Fruit fly (Drosophila melanogaster) whole organism: ENCODE measurements around the gene LUBEL.

Source experiments
- CG8478 ChIP-seq: fragments of >200 bp; optimal IDR thresholded peaks from 2 replicates; lab custom pipeline; 2018; ENCODE audit warnings: inconsistent platforms
- Dll ChIP-seq: fragments of >200 bp; optimal IDR thresholded peaks from 2 replicates; lab custom pipeline; 2017
- EcR ChIP-seq, 2 experiments: fragments of >200 bp; optimal IDR thresholded peaks; 2 replicates each; lab custom pipeline; 2017; ENCODE audit warnings: missing biosample characterization in 2 of 2, missing genetic modification characterization in 2 of 2, missing genetic modification reagents in 2 of 2
- pan ChIP-seq: fragments of >200 bp; optimal IDR thresholded peaks from 2 replicates; lab custom pipeline; 2017
- psq ChIP-seq: fragments of >200 bp; optimal IDR thresholded peaks from 2 replicates; lab custom pipeline; 2017
- usp ChIP-seq: fragments of >200 bp; optimal IDR thresholded peaks from 2 replicates; lab custom pipeline; 2017; ENCODE audit warnings: missing biosample characterization, missing genetic modification characterization, mixed read lengths

Gene LUBEL

dm6 chr2L:6772655-6773054, at the start of gene LUBEL:
Gene LUBEL (minus strand): TSS chr2L:6772755.
- no peak for TF ChIP-seq EcR (GFP tag; optimal IDR thresholded peaks at IDR 0.05; lab: Kevin White, UChicago)
- TF ChIP-seq CG8478 (lab: Kevin White, UChicago), result no peak
- TF ChIP-seq psq (lab: Kevin White, UChicago), result no peak
- TF ChIP-seq Dll (lab: Kevin White, UChicago), result no peak
- TF ChIP-seq usp, result no peak
- TF ChIP-seq pan (lab: Kevin White, UChicago), result no peak

- TF ChIP-seq CG8478 (lab: Kevin White, UChicago) (no peak), pan (lab: Kevin White, UChicago) (no peak), usp (no peak), psq (lab: Kevin White, UChicago) (no peak), Dll (lab: Kevin White, UChicago) (no peak), EcR (GFP tag; optimal IDR thresholded peaks at IDR 0.05; lab: Kevin White, UChicago) (no peak)
These were observed 49.5 kb upstream of the LUBEL start for dm6 chr2L:6822044-6822443.

dm6 chr2L:6821631-6822030, 49.1 kb upstream of the LUBEL start, which contains the start of gene sens-2:
Gene sens-2 (plus strand): TSS chr2L:6821934.
- no peak for TF ChIP-seq pan (lab: Kevin White, UChicago)
- no peak for TF ChIP-seq psq (lab: Kevin White, UChicago)
- TF ChIP-seq Dll (lab: Kevin White, UChicago), result no peak
- TF ChIP-seq usp, result no peak
- TF ChIP-seq CG8478 (lab: Kevin White, UChicago), result no peak

- no peak for TF ChIP-seq Dll (lab: Kevin White, UChicago)
- TF ChIP-seq usp, result no peak
- TF ChIP-seq CG8478 (lab: Kevin White, UChicago), result no peak
- no peak for TF ChIP-seq psq (lab: Kevin White, UChicago)
- no peak for TF ChIP-seq pan (lab: Kevin White, UChicago)
- TF ChIP-seq EcR (GFP tag; optimal IDR thresholded peaks at IDR 0.05; lab: Kevin White, UChicago), result no peak
These were observed 46.9 kb upstream of the LUBEL start for dm6 chr2L:6819230-6820049.

- no peak for TF ChIP-seq pan (lab: Kevin White, UChicago)
- TF ChIP-seq usp, result no peak
- no peak for TF ChIP-seq CG8478 (lab: Kevin White, UChicago)
- TF ChIP-seq Dll (lab: Kevin White, UChicago), result no peak
- no peak for TF ChIP-seq psq (lab: Kevin White, UChicago)
- TF ChIP-seq EcR (GFP tag; optimal IDR thresholded peaks at IDR 0.05; lab: Kevin White, UChicago), result no peak
These were observed 45.8 kb upstream of the LUBEL start for dm6 chr2L:6818357-6818756.

dm6 chr2L:6817493-6817892, 44.9 kb upstream of the LUBEL start:
- TF ChIP-seq psq (lab: Kevin White, UChicago), result no peak
- TF ChIP-seq CG8478 (lab: Kevin White, UChicago), result no peak
- TF ChIP-seq Dll (lab: Kevin White, UChicago), result no peak
- no peak for TF ChIP-seq usp
- no peak for TF ChIP-seq EcR (GFP tag; optimal IDR thresholded peaks at IDR 0.05; lab: Kevin White, UChicago)

- TF ChIP-seq usp, result no peak
- no peak for TF ChIP-seq Dll (lab: Kevin White, UChicago)
- no peak for TF ChIP-seq psq (lab: Kevin White, UChicago)
- no peak for TF ChIP-seq pan (lab: Kevin White, UChicago)
- no peak for TF ChIP-seq CG8478 (lab: Kevin White, UChicago)
- no peak for TF ChIP-seq EcR (GFP tag; optimal IDR thresholded peaks at IDR 0.05; lab: Kevin White, UChicago)
These were observed 33.2 kb upstream of the LUBEL start, which contains the start of gene CG17375 for dm6 chr2L:6805783-6806182. Gene CG17375 (minus strand): TSS chr2L:6805792.

dm6 chr2L:6802740-6803139, 30.2 kb upstream of the LUBEL start, which contains the start of the genes CG17377 and Daao2:
Gene CG17377 (minus strand): TSS chr2L:6802840.
Gene Daao2 (plus strand): TSS chr2L:6803011.
- no peak for TF ChIP-seq EcR (GFP tag; optimal IDR thresholded peaks at IDR 0.05; lab: Kevin White, UChicago)
- TF ChIP-seq usp, result no peak
- no peak for TF ChIP-seq pan (lab: Kevin White, UChicago)

dm6 chr2L:6800794-6801193, 28.2 kb upstream of the LUBEL start, which contains the start of gene CG17376:
Gene CG17376 (minus strand): TSS chr2L:6800894.
- TF ChIP-seq usp (no peak), EcR (GFP tag; optimal IDR thresholded peaks at IDR 0.05; lab: Kevin White, UChicago) (no peak), Dll (lab: Kevin White, UChicago) (no peak), CG8478 (lab: Kevin White, UChicago) (no peak), pan (lab: Kevin White, UChicago) (no peak), psq (lab: Kevin White, UChicago) (no peak)

dm6 chr2L:6799551-6799950, 27.0 kb upstream of the LUBEL start:
- no peak for TF ChIP-seq psq (lab: Kevin White, UChicago)
- TF ChIP-seq usp, result no peak
- TF ChIP-seq Dll (lab: Kevin White, UChicago), result no peak
- no peak for TF ChIP-seq EcR (GFP tag; optimal IDR thresholded peaks at IDR 0.05; lab: Kevin White, UChicago)
- no peak for TF ChIP-seq CG8478 (lab: Kevin White, UChicago)
- TF ChIP-seq pan (lab: Kevin White, UChicago), result no peak

- TF ChIP-seq EcR (GFP tag; optimal IDR thresholded peaks at IDR 0.05; lab: Kevin White, UChicago) (no peak), Dll (lab: Kevin White, UChicago) (no peak), pan (lab: Kevin White, UChicago) (no peak), CG8478 (lab: Kevin White, UChicago) (no peak)
These were observed 26.2 kb upstream of the LUBEL start, which contains the start of the genes nrv2 and CG43610 for dm6 chr2L:6798762-6799246. Gene nrv2 (minus strand): TSS chr2L:6798862. Gene CG43610 (plus strand): TSS chr2L:6799196.
